Worm (Caenorhabditis elegans): ENCODE results near the gene str-55.

The str-55 gene

ce11 chrV:16420696-16421095 lies 3.8 kb upstream of the str-55 start, which contains the start of gene srw-48 (continued):
- TF ChIP-seq B0035.1 (tag; optimal IDR thresholded peaks at IDR 0.05), result no peak

ce11 chrV:16419769-16420168 lies 2.9 kb upstream of the str-55 start, which contains the start of gene F26D2.16:
Gene F26D2.16, minus strand, starts transcription at chrV:16419869.
- no peak for TF ChIP-seq rec-8 (tag; optimal IDR thresholded peaks at IDR 0.05)
- no peak for TF ChIP-seq Y95B8A.8 (GFP tag; IDR thresholded peaks at IDR 0.05)
- no peak for TF ChIP-seq lag-1 (GFP tag; IDR thresholded peaks at IDR 0.05)
- TF ChIP-seq pbrm-1 (GFP tag; IDR thresholded peaks at IDR 0.05), result no peak
- no peak for TF ChIP-seq F37B4.10 (GFP tag; IDR thresholded peaks at IDR 0.05)
- no peak for TF ChIP-seq F49E8.2 (tag; optimal IDR thresholded peaks at IDR 0.05; ENCODE audit: insufficient read depth)
- TF ChIP-seq rpc-1 (optimal IDR thresholded peaks at IDR 0.05), result no peak
- no peak for TF ChIP-seq rpc-1 (tag; optimal IDR thresholded peaks at IDR 0.05)
- no peak for TF ChIP-seq dpff-1 (tag; optimal IDR thresholded peaks at IDR 0.05)
- TF ChIP-seq mel-28 (tag; optimal IDR thresholded peaks at IDR 0.05; ENCODE audit: borderline replicate concordance), result no peak
- no peak for TF ChIP-seq sea-2 (GFP tag; IDR thresholded peaks at IDR 0.05)
- no peak for TF ChIP-seq snpc-1.1 (tag; optimal IDR thresholded peaks at IDR 0.05; ENCODE audit: insufficient read depth)
- no peak for TF ChIP-seq tlf-1 (GFP tag; optimal IDR thresholded peaks at IDR 0.05)
- TF ChIP-seq tbp1 (GFP tag; optimal IDR thresholded peaks at IDR 0.05), result no peak
- no peak for TF ChIP-seq efl-1 (GFP tag; optimal IDR thresholded peaks at IDR 0.05)

- no peak for TF ChIP-seq Y67H2A.10 (GFP tag; conservative IDR thresholded peaks at IDR 0.05)
- no peak for TF ChIP-seq ceh-58 (GFP tag; IDR thresholded peaks at IDR 0.05)
- no peak for TF ChIP-seq ztf-3 (GFP tag; optimal IDR thresholded peaks at IDR 0.05)
- TF ChIP-seq F22D6.2 (tag; optimal IDR thresholded peaks at IDR 0.05), result no peak
- no peak for TF ChIP-seq tbp1 (GFP tag; optimal IDR thresholded peaks at IDR 0.05)
- no peak for TF ChIP-seq chd-7 (tag; optimal IDR thresholded peaks at IDR 0.05)
- TF ChIP-seq aptf-2 (GFP tag; conservative IDR thresholded peaks at IDR 0.05), result no peak
- TF ChIP-seq ceh-91 (GFP tag; IDR thresholded peaks at IDR 0.05), result no peak
- no peak for TF ChIP-seq hsf-1 (GFP tag; IDR thresholded peaks at IDR 0.05)
- TF ChIP-seq repo-1 (tag; optimal IDR thresholded peaks at IDR 0.05), result no peak
Observed at ce11 chrV:16410521-16410920, 6.4 kb downstream of the str-55 start, which contains the start of gene srh-145. Gene srh-145, plus strand, starts transcription at chrV:16410713.

- TF ChIP-seq efl-1 (GFP tag; optimal IDR thresholded peaks at IDR 0.05), result no peak
- TF ChIP-seq F23B12.7 (tag; optimal IDR thresholded peaks at IDR 0.05; ENCODE audit: insufficient read depth), result no peak
Observed at ce11 chrV:16407663-16408062, 9.3 kb downstream of the str-55 start, which contains the start of gene F26D2.3. Gene F26D2.3, plus strand, starts transcription at chrV:16407963.

- TF ChIP-seq lin-35 (GFP tag; optimal IDR thresholded peaks at IDR 0.05) (no peak), attf-5 (GFP tag; optimal IDR thresholded peaks at IDR 0.05) (no peak), madf-8 (GFP tag; conservative IDR thresholded peaks at IDR 0.05) (no peak), F22D6.2 (tag; optimal IDR thresholded peaks at IDR 0.05) (no peak), ceh-91 (GFP tag; IDR thresholded peaks at IDR 0.05) (no peak), repo-1 (tag; optimal IDR thresholded peaks at IDR 0.05) (no peak), Y53F4B.3 (GFP tag; IDR thresholded peaks at IDR 0.05) (no peak), ama-1 (optimal IDR thresholded peaks at IDR 0.05) (no peak), ama-1 (GFP tag; optimal IDR thresholded peaks at IDR 0.05) (no peak)
Observed at ce11 chrV:16406357-16406756, 10.6 kb downstream of the str-55 start.

Measured in whole organism, young adult.